Worm (Caenorhabditis elegans): ENCODE data around the gene F55D1.1.

ce11 chrX:5516365-5516764 lies 26.7 kb downstream of the F55D1.1 start:
- TF ChIP-seq alr-1 (tag; optimal IDR thresholded peaks at IDR 0.05; ENCODE audit: borderline replicate concordance) (no peak), nhr-11 (tag; optimal IDR thresholded peaks at IDR 0.05) (no peak), grh-1 (GFP tag; IDR thresholded peaks at IDR 0.05) (no peak), unc-130 (tag; optimal IDR thresholded peaks at IDR 0.05) (no peak), pax-3 (tag; optimal IDR thresholded peaks at IDR 0.05) (no peak), ces-1 (GFP tag; optimal IDR thresholded peaks at IDR 0.05) (no peak), ceh-82 (tag; optimal IDR thresholded peaks at IDR 0.05) (no peak), lin-13 (GFP tag; optimal IDR thresholded peaks at IDR 0.05) (no peak), sup-37 (GFP tag; optimal IDR thresholded peaks at IDR 0.05) (no peak), lin-35 (GFP tag; optimal IDR thresholded peaks at IDR 0.05) (no peak)
